Worm (Caenorhabditis elegans): ENCODE results near the gene alfa-1.
A peak's percentile ranks its signal among the peaks of the same experiment; 100 is the strongest.

The alfa-1 gene

ce11 chrII:7642016-7642653, 20.2 kb downstream of the alfa-1 start (continued):
- TF ChIP-seq F49E8.2 (tag; optimal IDR thresholded peaks at IDR 0.05; ENCODE audit: borderline replicate concordance): no peak
- no peak for TF ChIP-seq unc-130 (GFP tag; optimal IDR thresholded peaks at IDR 0.05)
- no peak for TF ChIP-seq daf-12 (tag; optimal IDR thresholded peaks at IDR 0.05)
- TF ChIP-seq madf-9 (GFP tag; conservative IDR thresholded peaks at IDR 0.05): no peak
- no peak for TF ChIP-seq zip-11 (GFP tag; IDR thresholded peaks at IDR 0.05)
- no peak for TF ChIP-seq ztf-11 (tag; optimal IDR thresholded peaks at IDR 0.05)
- peak; percentile 79 for TF ChIP-seq egl-43 (GFP tag; IDR thresholded peaks at IDR 0.05)
- peak in 1 of 2 experiments; percentile 80 for TF ChIP-seq daf-16 (GFP tag; optimal IDR thresholded peaks at IDR 0.05)
- no peak for TF ChIP-seq daf-16 (tag; optimal IDR thresholded peaks at IDR 0.05)

ce11 chrII:7640161-7640841, 22.0 kb downstream of the alfa-1 start:
- TF ChIP-seq nhr-11 (tag; optimal IDR thresholded peaks at IDR 0.05): peak; percentile 64
- peak; percentile 33 for TF ChIP-seq hlh-11 (tag; optimal IDR thresholded peaks at IDR 0.05)
- TF ChIP-seq hif-1 (tag; optimal IDR thresholded peaks at IDR 0.05): no peak
- TF ChIP-seq set-16 (GFP tag; IDR thresholded peaks at IDR 0.05): 0 out of 2 replicates have a peak, but pooled peaks have one; percentile 9
- TF ChIP-seq tag-97 (GFP tag; IDR thresholded peaks at IDR 0.05): no peak
- no peak for TF ChIP-seq lin-29 (GFP tag; IDR thresholded peaks at IDR 0.05)
- TF ChIP-seq dmd-6 (GFP tag; IDR thresholded peaks at IDR 0.05): no peak
- no peak for TF ChIP-seq F37D6.2 (tag; optimal IDR thresholded peaks at IDR 0.05)
- peak; percentile 6 for TF ChIP-seq mep-1 (tag; optimal IDR thresholded peaks at IDR 0.05)
- peak; percentile 51 for TF ChIP-seq hlh-30 (tag; optimal IDR thresholded peaks at IDR 0.05; ENCODE audit: insufficient read depth)
- no peak for TF ChIP-seq daf-16 (GFP tag; optimal IDR thresholded peaks at IDR 0.05)
- no peak for TF ChIP-seq daf-16 (tag; optimal IDR thresholded peaks at IDR 0.05)
- TF ChIP-seq unc-62 (GFP tag; optimal IDR thresholded peaks at IDR 0.05 in 1 of 2): peak in 1 of 2 experiments; percentile 92
- TF ChIP-seq unc-62 (tag; optimal IDR thresholded peaks at IDR 0.05): no peak
- TF ChIP-seq D1046.2 (GFP tag; IDR thresholded peaks at IDR 0.05): no peak

- TF ChIP-seq D1046.2 (GFP tag; IDR thresholded peaks at IDR 0.05) (0 out of 2 replicates have a peak, but pooled peaks have one; percentile 34), daf-16 (GFP tag; optimal IDR thresholded peaks at IDR 0.05) (no peak), daf-16 (tag; optimal IDR thresholded peaks at IDR 0.05) (peak; percentile 37), mdt-29 (GFP tag; IDR thresholded peaks at IDR 0.05) (0 out of 2 replicates have a peak, but pooled peaks have one; percentile 18), tra-1 (GFP tag; IDR thresholded peaks at IDR 0.05) (0 out of 2 replicates have a peak, but pooled peaks have one; percentile 7), dve-1 (tag; optimal IDR thresholded peaks at IDR 0.05; ENCODE audit: insufficient read depth) (no peak), hlh-30 (tag; optimal IDR thresholded peaks at IDR 0.05; ENCODE audit: insufficient read depth) (peak; percentile 13), lir-3 (tag; optimal IDR thresholded peaks at IDR 0.05) (no peak), dpl-1 (GFP tag; optimal IDR thresholded peaks at IDR 0.05) (no peak), pqm-1 (tag; optimal IDR thresholded peaks at IDR 0.05) (peak; percentile 65), hlh-11 (tag; optimal IDR thresholded peaks at IDR 0.05) (peak; percentile 74), aha-1 (tag) (peak; percentile 58), nhr-28 (tag; optimal IDR thresholded peaks at IDR 0.05) (peak; percentile 10), mxl-3 (GFP tag; optimal IDR thresholded peaks at IDR 0.05) (peak; percentile 50), dmd-6 (GFP tag; IDR thresholded peaks at IDR 0.05) (peak; percentile 85)
These were observed 23.3 kb downstream of the alfa-1 start for ce11 chrII:7639036-7639435.

ce11 chrII:7636941-7637340, 25.4 kb downstream of the alfa-1 start:
- TF ChIP-seq set-16 (GFP tag; IDR thresholded peaks at IDR 0.05) (no peak), aha-1 (tag) (peak; percentile 64)

- peak; percentile 11 for TF ChIP-seq aha-1 (tag)
- 0 out of 2 replicates have a peak, but pooled peaks have one; percentile 20 for TF ChIP-seq F26F4.8 (GFP tag; conservative IDR thresholded peaks at IDR 0.05)
- TF ChIP-seq set-16 (GFP tag; IDR thresholded peaks at IDR 0.05): peak; percentile 57
- peak; percentile 43 for TF ChIP-seq hlh-30 (tag; optimal IDR thresholded peaks at IDR 0.05; ENCODE audit: insufficient read depth)
- no peak for TF ChIP-seq mxl-3 (GFP tag; optimal IDR thresholded peaks at IDR 0.05)
- TF ChIP-seq skn-1 (tag; optimal IDR thresholded peaks at IDR 0.05): no peak
- no peak for TF ChIP-seq ceh-82 (tag; optimal IDR thresholded peaks at IDR 0.05)
- TF ChIP-seq F44E2.7 (GFP tag; IDR thresholded peaks at IDR 0.05): 0 out of 2 replicates have a peak, but pooled peaks have one; percentile 76
- TF ChIP-seq php-3 (GFP tag; IDR thresholded peaks at IDR 0.05): 0 out of 2 replicates have a peak, but pooled peaks have one; percentile 13
These were observed 27.0 kb downstream of the alfa-1 start for ce11 chrII:7635296-7635695.

Measured in whole organism, L4 larva.